Worm (Caenorhabditis elegans) whole organism, early embryonic: ENCODE data around the gene str-173.

Experiments
- B0310.2 ChIP-seq: sonication (generic microtip); optimal IDR thresholded peaks from 2 replicates; lab custom pipeline; 2016; ENCODE audit warnings: mild to moderate bottlenecking, missing genetic modification characterization, missing compliant biosample characterization
- F13C5.2 ChIP-seq: sonication (generic microtip); optimal IDR thresholded peaks from 2 replicates; lab custom pipeline; 2017; ENCODE audit warnings: mild to moderate bottlenecking, missing genetic modification characterization, inconsistent platforms, missing compliant biosample characterization
- aly-1 ChIP-seq: sonication (generic microtip); optimal IDR thresholded peaks from 2 replicates; lab custom pipeline; 2016; ENCODE audit warnings: missing genetic modification characterization, missing compliant biosample characterization
- ama-1 ChIP-seq: fragments of 150-350 bp; optimal IDR thresholded peaks from 2 replicates; lab custom pipeline; 2014
- ceh-13 ChIP-seq: fragments of 200-800 bp; sonication (Bioruptor generic); optimal IDR thresholded peaks from 2 replicates; lab custom pipeline; 2018; ENCODE audit warnings: mild to moderate bottlenecking, missing genetic modification characterization, missing compliant biosample characterization
- ceh-36 ChIP-seq: sonication (generic microtip); optimal IDR thresholded peaks from 2 replicates; lab custom pipeline; 2016; ENCODE audit warnings: missing genetic modification characterization, inconsistent platforms, missing compliant biosample characterization
- ets-7 ChIP-seq: sonication (generic microtip); optimal IDR thresholded peaks from 2 replicates; lab custom pipeline; 2016; ENCODE audit warnings: missing genotype, missing genetic modification characterization, missing compliant biosample characterization
- flt-1 ChIP-seq: fragments of 200-800 bp; sonication (Bioruptor generic); IDR thresholded peaks from 2 replicates; pipeline ENCODE4 v1.3.6; 2022; ENCODE audit warnings: missing genetic modification characterization, missing compliant biosample characterization
- hmbx-1 ChIP-seq: sonication (generic microtip); optimal IDR thresholded peaks from 2 replicates; lab custom pipeline; 2016; ENCODE audit warnings: mild to moderate bottlenecking, missing genetic modification characterization, missing compliant biosample characterization
- hmg-4 ChIP-seq: fragments of 200-800 bp; sonication (Bioruptor generic); optimal IDR thresholded peaks from 2 replicates; lab custom pipeline; 2018; ENCODE audit warnings: mild to moderate bottlenecking, missing genetic modification characterization, missing compliant biosample characterization
- hnd-1 ChIP-seq: sonication (generic microtip); optimal IDR thresholded peaks from 2 replicates; lab custom pipeline; 2016; ENCODE audit warnings: missing genetic modification characterization, missing compliant biosample characterization
- pes-1 ChIP-seq: fragments of 200-800 bp; sonication (Bioruptor generic); IDR thresholded peaks from 2 replicates; pipeline ENCODE4 v1.3.6; 2022; ENCODE audit warnings: missing genetic modification reagents, missing genetic modification characterization, missing compliant biosample characterization
- scrt-1 ChIP-seq: fragments of 200-800 bp; sonication (Bioruptor generic); IDR thresholded peaks from 2 replicates; pipeline ENCODE4 v1.3.6; 2022; ENCODE audit warnings: missing genetic modification characterization, missing compliant biosample characterization
- sea-1 ChIP-seq: fragments of 200-800 bp; sonication (Bioruptor generic); conservative IDR thresholded peaks from 2 replicates; pipeline ENCODE4 v1.3.6; 2022; ENCODE audit warnings: missing genetic modification characterization, missing compliant biosample characterization
- tbx-11 ChIP-seq: fragments of 200-800 bp; sonication (Bioruptor generic); IDR thresholded peaks from 2 replicates; pipeline ENCODE4 v1.3.6; 2022; ENCODE audit warnings: missing genetic modification characterization, missing compliant biosample characterization
- tbx-37 ChIP-seq: fragments of 200-800 bp; sonication (Bioruptor generic); conservative IDR thresholded peaks from 2 replicates; pipeline ENCODE4 v1.3.6; 2022; ENCODE audit warnings: missing genetic modification reagents, missing genetic modification characterization, missing compliant biosample characterization
- tra-4 ChIP-seq: sonication (generic microtip); optimal IDR thresholded peaks from 2 replicates; lab custom pipeline; 2017; ENCODE audit warnings: missing genetic modification characterization, missing compliant biosample characterization

Gene str-173

DNA sequence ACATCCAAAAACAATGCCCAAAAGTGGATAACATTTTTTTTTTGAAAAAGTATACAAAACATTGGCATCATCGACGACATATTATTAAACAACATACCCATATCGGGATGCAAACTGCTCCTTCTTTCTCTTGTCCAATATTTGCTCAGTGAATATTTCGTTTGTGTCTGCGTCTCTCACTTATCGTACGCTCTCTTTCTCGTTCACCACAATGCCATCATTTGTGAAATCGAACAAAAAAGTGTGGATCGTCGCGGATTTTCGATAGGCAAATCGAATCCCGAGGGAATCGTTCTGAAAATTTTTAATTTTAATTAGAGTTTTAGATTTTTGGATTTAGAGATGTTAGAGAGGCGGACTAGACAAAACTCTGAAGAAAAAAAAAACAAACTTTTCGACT lies 14.8 kb upstream of the str-173 start, which contains the start of gene tat-2:
Gene tat-2, minus strand, starts transcription at position 101 of the 400 bp plus-strand sequence.
- TF ChIP-seq aly-1 (tag; lab: Kevin White, UChicago): no peak

DNA sequence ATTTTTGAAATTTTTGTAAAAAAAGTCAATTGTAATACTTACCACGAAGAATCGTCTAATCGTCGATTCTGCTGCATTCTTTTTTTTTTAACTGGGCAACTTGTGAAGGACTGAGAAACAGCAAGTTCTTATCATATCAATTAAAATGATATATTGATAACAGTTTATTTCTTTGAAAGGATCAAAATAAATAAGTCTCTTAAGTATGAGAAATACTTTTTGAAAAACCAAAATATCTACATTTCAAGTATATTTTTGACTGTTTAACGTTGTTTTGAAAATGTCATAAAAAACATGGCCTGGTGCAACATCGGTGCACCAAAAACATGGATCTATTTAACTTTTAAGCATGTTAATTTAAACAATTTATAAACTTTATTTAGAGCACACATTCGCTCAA lies 5.4 kb upstream of the str-173 start, which contains the start of gene Y17G9A.2:
Gene Y17G9A.2, minus strand, starts transcription at position 101 of the 400 bp plus-strand sequence.
- TF ChIP-seq hmbx-1: no peak
- no peak for TF ChIP-seq hmg-4 (GFP tag; lab: Kevin White, UChicago)
- no peak for TF ChIP-seq tra-4 (tag; lab: Kevin White, UChicago)
- no peak for TF ChIP-seq flt-1 (GFP tag; lab: Robert Waterston, UW)

DNA sequence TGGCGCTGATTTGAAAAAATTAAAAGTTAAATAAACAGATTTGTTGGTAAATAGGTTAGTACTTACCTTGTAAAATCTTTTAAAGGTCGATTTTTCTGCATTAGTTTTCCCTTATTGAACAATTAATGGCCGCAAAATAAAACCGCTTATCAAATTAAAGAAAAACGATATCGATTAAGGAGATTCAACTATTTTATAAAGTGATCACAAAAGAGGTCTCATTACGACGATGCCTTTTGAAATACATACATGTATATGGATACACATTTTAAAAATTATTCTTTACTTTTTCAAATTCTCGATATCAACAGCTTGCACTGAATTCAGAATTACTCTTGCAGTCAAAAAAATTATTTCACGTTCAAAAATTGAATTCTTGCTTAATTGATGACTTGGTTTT lies 3.0 kb upstream of the str-173 start, which contains the start of gene Y17G9A.3:
Gene Y17G9A.3, minus strand, starts transcription at position 101 of the 400 bp plus-strand sequence.
- TF ChIP-seq pes-1 (GFP tag; lab: Robert Waterston, UW): no peak
- no peak for TF ChIP-seq ceh-36
- no peak for TF ChIP-seq tbx-37 (GFP tag; lab: Robert Waterston, UW)
- TF ChIP-seq flt-1 (GFP tag; lab: Robert Waterston, UW): no peak
- TF ChIP-seq ceh-13 (GFP tag; lab: Kevin White, UChicago): no peak

DNA sequence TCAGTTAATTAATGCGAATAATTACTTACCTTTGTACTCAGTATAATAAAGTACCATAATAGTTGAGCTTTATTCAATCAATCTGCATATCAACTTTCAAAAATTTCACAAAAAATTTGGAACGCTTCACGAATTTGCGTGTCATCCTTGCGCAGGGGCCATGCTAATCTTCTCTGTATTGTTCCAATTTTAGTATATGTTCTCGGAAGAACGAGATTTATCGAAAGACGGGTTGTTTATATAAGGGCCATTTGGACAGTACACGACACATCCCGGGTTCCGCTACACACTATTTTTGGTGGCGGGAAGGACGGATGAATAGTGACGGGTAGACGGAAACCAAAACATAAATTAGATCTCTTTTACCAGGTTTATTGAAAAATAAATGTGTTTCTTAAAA lies 3.0 kb downstream of the str-173 start:
- TF ChIP-seq pes-1 (GFP tag; lab: Robert Waterston, UW): 0 out of 2 replicates have a peak, but pooled peaks have one; percentile 32
- 0 out of 2 replicates have a peak, but pooled peaks have one; percentile 19 for TF ChIP-seq tbx-11 (GFP tag; lab: Robert Waterston, UW)
- no peak for TF ChIP-seq scrt-1 (GFP tag; lab: Robert Waterston, UW)
- no peak for TF ChIP-seq ceh-36

DNA sequence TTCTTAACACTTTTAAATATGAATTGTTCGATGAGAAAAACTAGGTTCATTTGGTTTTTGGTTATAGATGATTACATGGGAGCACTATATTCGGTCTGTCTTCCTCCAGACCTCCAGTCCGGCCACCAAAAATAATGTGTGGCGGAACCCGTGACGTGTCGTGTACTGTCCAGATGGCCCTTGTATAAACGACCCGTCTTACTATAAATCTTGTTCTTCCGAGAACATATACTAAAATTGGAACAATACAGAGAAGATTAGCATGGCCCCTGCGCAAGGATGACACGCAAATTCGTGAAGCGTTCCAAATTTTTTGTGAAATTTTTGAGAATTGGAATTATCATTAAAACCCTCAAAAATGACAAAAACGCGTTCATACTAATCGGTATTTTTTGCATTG lies 5.0 kb downstream of the str-173 start:
- TF ChIP-seq tbx-11 (GFP tag; lab: Robert Waterston, UW) (no peak), pes-1 (GFP tag; lab: Robert Waterston, UW) (no peak), hmbx-1 (no peak)

DNA sequence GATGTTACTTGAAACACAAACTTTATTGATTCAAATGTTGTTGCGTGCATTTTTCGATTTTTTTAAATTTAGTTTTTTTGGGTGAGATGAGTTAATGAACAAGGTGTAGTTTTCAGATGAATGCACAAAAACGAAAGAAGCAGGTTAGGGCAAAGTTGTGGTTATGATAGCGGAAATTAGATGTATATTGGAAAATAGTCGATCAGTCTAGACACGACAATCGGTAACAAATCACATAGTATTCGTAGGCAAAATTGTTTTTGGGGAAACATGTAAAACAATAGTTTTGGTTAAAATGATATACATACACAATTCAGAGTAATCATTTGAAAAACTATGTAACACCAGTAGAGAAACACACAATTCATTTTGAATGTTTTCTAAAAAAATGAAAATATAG lies 6.0 kb downstream of the str-173 start, which contains the start of gene str-172:
Gene str-172, minus strand, starts transcription at position 101 of the 400 bp plus-strand sequence.
- TF ChIP-seq hnd-1 (tag; lab: Kevin White, UChicago) (no peak), pes-1 (GFP tag; lab: Robert Waterston, UW) (no peak), sea-1 (GFP tag; lab: Robert Waterston, UW) (no peak), ceh-36 (no peak), hmbx-1 (no peak), tbx-11 (GFP tag; lab: Robert Waterston, UW) (no peak), scrt-1 (GFP tag; lab: Robert Waterston, UW) (no peak), flt-1 (GFP tag; lab: Robert Waterston, UW) (no peak), ets-7 (tag; lab: Kevin White, UChicago) (no peak), ama-1 (lab: Kevin White, UChicago) (no peak)

DNA sequence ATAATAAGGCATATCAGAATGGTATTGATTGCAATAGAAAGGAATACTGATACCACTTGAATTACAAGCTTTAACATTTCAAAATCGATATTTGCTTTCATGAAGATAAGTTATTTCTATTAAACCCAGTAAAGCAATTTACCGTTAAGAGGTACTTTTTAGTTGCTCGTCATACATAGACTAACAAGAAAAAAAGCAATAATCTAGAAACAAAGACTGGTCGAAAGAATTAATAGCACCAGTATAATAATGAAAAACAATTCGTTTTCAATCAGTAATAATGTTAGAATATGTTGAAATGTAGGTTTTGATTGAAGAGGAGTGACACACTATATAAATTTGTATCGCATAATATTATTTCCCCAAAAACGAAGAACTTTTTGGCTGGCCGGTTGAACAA lies 9.0 kb downstream of the str-173 start, which contains the start of gene str-175:
Gene str-175, minus strand, starts transcription at position 101 of the 400 bp plus-strand sequence.
- TF ChIP-seq scrt-1 (GFP tag; lab: Robert Waterston, UW) (no peak), pes-1 (GFP tag; lab: Robert Waterston, UW) (no peak), tbx-37 (GFP tag; lab: Robert Waterston, UW) (no peak), aly-1 (tag; lab: Kevin White, UChicago) (no peak), F13C5.2 (tag; lab: Kevin White, UChicago) (no peak), sea-1 (GFP tag; lab: Robert Waterston, UW) (no peak), ama-1 (lab: Kevin White, UChicago) (no peak), flt-1 (GFP tag; lab: Robert Waterston, UW) (no peak), hmbx-1 (no peak), hnd-1 (tag; lab: Kevin White, UChicago) (no peak), tbx-11 (GFP tag; lab: Robert Waterston, UW) (no peak), ets-7 (tag; lab: Kevin White, UChicago) (no peak), B0310.2 (tag; lab: Kevin White, UChicago) (no peak), tra-4 (tag; lab: Kevin White, UChicago) (no peak)

DNA sequence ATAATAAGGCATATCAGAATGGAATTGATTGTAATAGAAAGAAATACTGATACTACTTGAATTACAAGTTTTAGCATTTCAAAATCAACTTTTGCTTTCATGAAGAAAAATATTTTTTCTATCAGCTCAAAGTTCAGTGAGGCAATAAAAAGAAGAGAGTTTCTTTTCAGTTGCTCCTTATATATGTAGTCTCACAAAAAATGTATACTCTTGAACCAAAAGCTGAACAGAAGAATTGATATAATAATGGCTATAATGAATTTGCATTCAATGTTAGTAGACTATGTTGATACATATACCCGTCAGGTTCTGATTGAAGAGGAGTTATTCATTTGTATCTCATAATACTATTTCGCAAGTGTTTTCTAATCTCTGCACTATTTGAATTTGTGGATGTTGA lies 13.0 kb downstream of the str-173 start, which contains the start of gene str-174:
Gene str-174, minus strand, starts transcription at position 101 of the 400 bp plus-strand sequence.
- no peak for TF ChIP-seq B0310.2 (tag; lab: Kevin White, UChicago)
- TF ChIP-seq tra-4 (tag; lab: Kevin White, UChicago): no peak
- TF ChIP-seq sea-1 (GFP tag; lab: Robert Waterston, UW): no peak
- no peak for TF ChIP-seq hmbx-1
- no peak for TF ChIP-seq hnd-1 (tag; lab: Kevin White, UChicago)
- TF ChIP-seq flt-1 (GFP tag; lab: Robert Waterston, UW): no peak
- TF ChIP-seq pes-1 (GFP tag; lab: Robert Waterston, UW): no peak
- TF ChIP-seq scrt-1 (GFP tag; lab: Robert Waterston, UW): no peak
- no peak for TF ChIP-seq tbx-11 (GFP tag; lab: Robert Waterston, UW)
- TF ChIP-seq ceh-13 (GFP tag; lab: Kevin White, UChicago): no peak
- no peak for TF ChIP-seq ceh-36
- TF ChIP-seq hmg-4 (GFP tag; lab: Kevin White, UChicago): no peak
- no peak for TF ChIP-seq tbx-37 (GFP tag; lab: Robert Waterston, UW)
- TF ChIP-seq ama-1 (lab: Kevin White, UChicago): no peak
- TF ChIP-seq ets-7 (tag; lab: Kevin White, UChicago): no peak
- no peak for TF ChIP-seq aly-1 (tag; lab: Kevin White, UChicago)
- no peak for TF ChIP-seq F13C5.2 (tag; lab: Kevin White, UChicago)
